Worm (Caenorhabditis elegans) whole organism, L1 larva: ENCODE results near the gene C15F1.1.
A peak's percentile ranks its signal among the peaks of the same experiment; 100 is the strongest.

Experiments used
- C16A3.4 ChIP-seq: fragments of 150-350 bp; optimal IDR thresholded peaks from 2 replicates; lab custom pipeline; 2014; ENCODE audit warnings: missing biosample characterization, missing genetic modification characterization
- C34B4.2 ChIP-seq: sonication (generic microtip); optimal IDR thresholded peaks from 2 replicates; lab custom pipeline; 2017; ENCODE audit warnings: mild to moderate bottlenecking, missing genetic modification characterization, missing compliant biosample characterization
- F16B12.6 ChIP-seq: fragments of 150-350 bp; optimal IDR thresholded peaks from 2 replicates; lab custom pipeline; 2014; ENCODE audit warnings: missing biosample characterization, missing genetic modification characterization
- Y116A8C.19 ChIP-seq: sonication (generic microtip); optimal IDR thresholded peaks from 2 replicates; lab custom pipeline; 2016; ENCODE audit warnings: missing compliant biosample characterization, missing genetic modification characterization, borderline replicate concordance
- aha-1 ChIP-seq: fragments of 150-350 bp; optimal IDR thresholded peaks from 2 replicates; lab custom pipeline; 2014; ENCODE audit warnings: missing biosample characterization, missing genetic modification characterization
- ceh-63 ChIP-seq: fragments of 200-800 bp; sonication (Bioruptor generic); optimal IDR thresholded peaks from 2 replicates; lab custom pipeline; 2018; ENCODE audit warnings: mild to moderate bottlenecking, missing genetic modification characterization, missing compliant biosample characterization
- ceh-8 ChIP-seq: fragments of 200-800 bp; sonication (Bioruptor generic); optimal IDR thresholded peaks from 2 replicates; lab custom pipeline; 2018; ENCODE audit warnings: mild to moderate bottlenecking, missing genetic modification characterization, moderate library complexity, missing compliant biosample characterization
- ceh-82 ChIP-seq, 3 experiments: fragments of 150-350 bp in 1 of 3; sonication (generic microtip) in 2 of 3; optimal IDR thresholded peaks; 2 replicates each; lab custom pipeline; 2014 to 2017; ENCODE audit warnings: missing biosample characterization in 3 of 3, missing genetic modification characterization in 3 of 3
- ceh-88 ChIP-seq: fragments of 200-800 bp; sonication (Bioruptor generic); IDR thresholded peaks from 2 replicates; pipeline ENCODE4 v1.3.6; 2022; ENCODE audit warnings: missing genetic modification characterization, missing compliant biosample characterization
- ceh-90 ChIP-seq: sonication (generic microtip); optimal IDR thresholded peaks from 2 replicates; lab custom pipeline; 2016; ENCODE audit warnings: missing genetic modification characterization, missing compliant biosample characterization
- dpl-1 ChIP-seq, 3 experiments: fragments of 150-350 bp in 2 of 3; sonication (generic microtip) in 1 of 3; optimal IDR thresholded peaks; 2 replicates each; lab custom pipeline; 2014 to 2017; ENCODE audit warnings: missing biosample characterization in 3 of 3, missing genetic modification characterization in 3 of 3, missing genetic modification reagents in 3 of 3
- efl-1 ChIP-seq, 4 experiments: fragments of 150-350 bp; optimal IDR thresholded peaks in 3 of 4; peaks in 1 of 4; 1 replicate in 1 of 4; 2 replicates in 3 of 4; lab custom pipeline; 2014; ENCODE audit warnings: missing biosample characterization in 2 of 4, missing genetic modification characterization in 2 of 4, missing genetic modification reagents in 2 of 4
- efl-3 ChIP-seq: fragments of 200-800 bp; sonication (Bioruptor generic); optimal IDR thresholded peaks from 2 replicates; lab custom pipeline; 2018; ENCODE audit warnings: mild to moderate bottlenecking, missing genetic modification characterization, missing compliant biosample characterization
- elt-3 ChIP-seq, 6 experiments: fragments of 150-350 bp in 1 of 6; sonication (generic microtip); optimal IDR thresholded peaks; 2 replicates each; lab custom pipeline; 2017 to 2018; ENCODE audit warnings: missing biosample characterization in 6 of 6, missing genetic modification characterization in 6 of 6, inconsistent platforms in 1 of 6
- ets-5 ChIP-seq: fragments of 200-800 bp; sonication (Bioruptor generic); IDR thresholded peaks from 2 replicates; pipeline ENCODE4 v1.3.6; 2022; ENCODE audit warnings: missing genetic modification characterization, missing compliant biosample characterization
- fkh-10 ChIP-seq: sonication (generic microtip); optimal IDR thresholded peaks from 2 replicates; lab custom pipeline; 2017; ENCODE audit warnings: missing biosample characterization, missing genetic modification reagents, missing genetic modification characterization
- fkh-8 ChIP-seq: sonication (generic microtip); optimal IDR thresholded peaks from 2 replicates; lab custom pipeline; 2016; ENCODE audit warnings: mild to moderate bottlenecking, missing genetic modification characterization, missing compliant biosample characterization
- fos-1 ChIP-seq: fragments of 150-350 bp; optimal IDR thresholded peaks from 2 replicates; lab custom pipeline; 2014; ENCODE audit warnings: missing biosample characterization, missing genetic modification characterization
- grh-1 ChIP-seq: fragments of 200-800 bp; sonication (Bioruptor generic); IDR thresholded peaks from 2 replicates; pipeline ENCODE4 v1.3.6; 2022; ENCODE audit warnings: missing genetic modification reagents, missing genetic modification characterization, missing compliant biosample characterization
- hpl-2 ChIP-seq: fragments of 150-350 bp; optimal IDR thresholded peaks from 2 replicates; lab custom pipeline; 2014; ENCODE audit warnings: missing biosample characterization, missing genetic modification reagents, missing genetic modification characterization
- irx-1 ChIP-seq: sonication (generic microtip); optimal IDR thresholded peaks from 2 replicates; lab custom pipeline; 2016; ENCODE audit warnings: missing genetic modification characterization, missing compliant biosample characterization
- isw-1 ChIP-seq: fragments of 200-800 bp; sonication (Bioruptor generic); IDR thresholded peaks from 2 replicates; pipeline ENCODE4 v1.3.6; 2022; ENCODE audit warnings: missing genetic modification characterization, missing compliant biosample characterization
- jun-1 ChIP-seq: fragments of 150-350 bp; optimal IDR thresholded peaks from 2 replicates; lab custom pipeline; 2014; ENCODE audit warnings: missing biosample characterization, missing genetic modification reagents, missing genetic modification characterization
- lin-14 ChIP-seq: fragments of 200-800 bp; sonication (Bioruptor generic); optimal IDR thresholded peaks from 2 replicates; lab custom pipeline; 2018; ENCODE audit warnings: mild to moderate bottlenecking, missing genetic modification characterization, moderate library complexity, missing compliant biosample characterization
- lin-15B ChIP-seq: fragments of 150-350 bp; sonication (generic microtip); optimal IDR thresholded peaks from 3 replicates; lab custom pipeline; 2014; ENCODE audit warnings: missing biosample characterization, missing genetic modification characterization
- lin-35 ChIP-seq, 2 experiments: fragments of 150-350 bp; optimal IDR thresholded peaks; 2 replicates each; lab custom pipeline; 2014; ENCODE audit warnings: missing biosample characterization in 2 of 2, missing genetic modification characterization in 2 of 2, missing genetic modification reagents in 2 of 2
- lin-39 ChIP-seq: fragments of 150-350 bp; optimal IDR thresholded peaks from 2 replicates; lab custom pipeline; 2014; ENCODE audit warnings: missing biosample characterization, missing genetic modification reagents, missing genetic modification characterization
- lir-3 ChIP-seq: sonication (generic microtip); optimal IDR thresholded peaks from 2 replicates; lab custom pipeline; 2016; ENCODE audit warnings: mild to moderate bottlenecking, missing genetic modification characterization, moderate library complexity, missing compliant biosample characterization; ENCODE audit not compliant: poor library complexity
- mdl-1 ChIP-seq, 2 experiments: fragments of 150-350 bp; optimal IDR thresholded peaks; 2 replicates each; lab custom pipeline; 2014 to 2017; ENCODE audit warnings: missing biosample characterization in 2 of 2, missing genetic modification characterization in 2 of 2, inconsistent platforms in 1 of 2
- mef-2 ChIP-seq: fragments of 150-350 bp; optimal IDR thresholded peaks from 2 replicates; lab custom pipeline; 2014; ENCODE audit warnings: missing biosample characterization, missing genetic modification characterization
- nhr-11 ChIP-seq: fragments of 150-350 bp; optimal IDR thresholded peaks from 2 replicates; lab custom pipeline; 2014; ENCODE audit warnings: missing biosample characterization, missing genetic modification characterization
- nhr-12 ChIP-seq: sonication (generic microtip); optimal IDR thresholded peaks from 2 replicates; lab custom pipeline; 2017; ENCODE audit warnings: missing biosample characterization, missing genetic modification characterization
- nhr-76 ChIP-seq: sonication (generic microtip); optimal IDR thresholded peaks from 2 replicates; lab custom pipeline; 2017; ENCODE audit warnings: missing biosample characterization, missing genetic modification characterization
- nhr-77 ChIP-seq: fragments of 150-350 bp; optimal IDR thresholded peaks from 2 replicates; lab custom pipeline; 2014; ENCODE audit warnings: missing biosample characterization, missing genetic modification characterization
- nhr-85 ChIP-seq: sonication (generic microtip); peaks from one replicate; lab custom pipeline; 2016; ENCODE audit warnings: missing genetic modification characterization, inconsistent platforms, missing compliant biosample characterization
- pag-3 ChIP-seq: sonication (generic microtip); optimal IDR thresholded peaks from 2 replicates; lab custom pipeline; 2017; ENCODE audit warnings: missing genetic modification characterization, mild to moderate bottlenecking, missing compliant biosample characterization, antibody characterized with exemption, borderline replicate concordance; ENCODE audit not compliant: insufficient read depth
- pax-3 ChIP-seq: fragments of 200-800 bp; sonication (Bioruptor generic); optimal IDR thresholded peaks from 2 replicates; lab custom pipeline; 2018; ENCODE audit warnings: mild to moderate bottlenecking, missing genetic modification characterization, moderate library complexity, missing compliant biosample characterization
- rnt-1 ChIP-seq: sonication (generic microtip); optimal IDR thresholded peaks from 2 replicates; lab custom pipeline; 2016; ENCODE audit warnings: mild to moderate bottlenecking, missing genetic modification characterization, moderate library complexity, missing compliant biosample characterization
- snpc-4 ChIP-seq: fragments of 150-350 bp; optimal IDR thresholded peaks from 2 replicates; lab custom pipeline; 2014; ENCODE audit warnings: missing biosample characterization, missing genetic modification characterization
- snu-23 ChIP-seq: sonication (generic microtip); optimal IDR thresholded peaks from 2 replicates; lab custom pipeline; 2016; ENCODE audit warnings: missing genetic modification characterization, missing compliant biosample characterization
- sox-4 ChIP-seq: sonication (generic microtip); optimal IDR thresholded peaks from 2 replicates; lab custom pipeline; 2016; ENCODE audit warnings: missing genetic modification characterization, missing compliant biosample characterization
- sptf-1 ChIP-seq: fragments of 150-350 bp; optimal IDR thresholded peaks from 2 replicates; lab custom pipeline; 2014; ENCODE audit warnings: missing biosample characterization, missing genetic modification characterization
- swsn-7 ChIP-seq: sonication (generic microtip); optimal IDR thresholded peaks from 2 replicates; lab custom pipeline; 2016; ENCODE audit warnings: missing genetic modification characterization, missing compliant biosample characterization
- tlp-1 ChIP-seq: fragments of 150-350 bp; optimal IDR thresholded peaks from 2 replicates; lab custom pipeline; 2014; ENCODE audit warnings: missing biosample characterization, missing genetic modification characterization
- unc-130 ChIP-seq: fragments of 150-350 bp; optimal IDR thresholded peaks from 2 replicates; lab custom pipeline; 2017; ENCODE audit warnings: missing biosample characterization, missing genetic modification characterization, inconsistent platforms
- unc-30 ChIP-seq: sonication (generic microtip); optimal IDR thresholded peaks from 2 replicates; lab custom pipeline; 2017; ENCODE audit warnings: missing biosample characterization, missing genetic modification characterization
- zag-1 ChIP-seq: fragments of 150-350 bp; optimal IDR thresholded peaks from 2 replicates; lab custom pipeline; 2014; ENCODE audit warnings: missing biosample characterization, missing genetic modification characterization
- ztf-11 ChIP-seq, 2 experiments: sonication (generic microtip); optimal IDR thresholded peaks; 2 replicates each; lab custom pipeline; 2016 to 2017; ENCODE audit warnings: missing genetic modification characterization in 2 of 2, missing biosample characterization in 1 of 2, missing compliant biosample characterization in 1 of 2

C15F1.1 gene

DNA sequence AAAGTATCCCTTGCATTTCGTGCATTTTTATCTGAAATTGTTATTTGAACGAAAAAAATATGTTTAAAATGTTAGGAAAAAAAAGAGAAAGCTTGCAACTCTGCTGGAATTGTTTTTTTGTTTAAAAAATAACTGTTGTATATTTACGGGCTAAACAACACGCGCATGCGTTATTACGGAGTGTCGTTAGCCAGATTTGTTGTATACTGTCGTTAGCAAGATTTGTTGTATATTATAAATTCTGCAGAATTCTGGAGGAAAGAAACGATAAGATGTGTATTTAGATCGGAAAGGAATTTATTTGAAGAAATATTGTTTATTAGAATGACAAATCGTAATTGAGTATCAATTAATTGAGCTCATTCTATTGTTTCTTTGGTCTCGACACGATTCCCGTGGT, 22.1 kb upstream of the C15F1.1 start, which contains the start of gene eif-2Bgamma (continued):
- TF ChIP-seq ceh-8 (GFP tag; lab: Kevin White, UChicago), result no peak
- TF ChIP-seq efl-1 (optimal IDR thresholded peaks at IDR 0.05; lab: Kevin White, UChicago), result peak; percentile 45 to 59
- TF ChIP-seq efl-1 (GFP tag; optimal IDR thresholded peaks at IDR 0.05 in 1 of 2; lab: Kevin White, UChicago), result peak; percentile 51 to 95
- no peak for TF ChIP-seq nhr-11 (tag; lab: Kevin White, UChicago)
- peak; percentile 85 for TF ChIP-seq snpc-4 (tag; lab: Kevin White, UChicago)
- peak; percentile 50 to 68 for TF ChIP-seq lin-35 (GFP tag; optimal IDR thresholded peaks at IDR 0.05; lab: Kevin White, UChicago)
- TF ChIP-seq ztf-11 (tag; optimal IDR thresholded peaks at IDR 0.05; lab: Kevin White, UChicago), result no peak
- TF ChIP-seq mef-2 (tag; lab: Kevin White, UChicago), result no peak
- TF ChIP-seq efl-3, result no peak
- no peak for TF ChIP-seq aha-1 (tag; lab: Kevin White, UChicago)
- TF ChIP-seq nhr-12 (tag; lab: Kevin White, UChicago), result no peak
- no peak for TF ChIP-seq pax-3 (tag; lab: Kevin White, UChicago)
- TF ChIP-seq hpl-2 (GFP tag; lab: Kevin White, UChicago), result no peak
- TF ChIP-seq F16B12.6 (tag; lab: Kevin White, UChicago), result peak; percentile 44

DNA sequence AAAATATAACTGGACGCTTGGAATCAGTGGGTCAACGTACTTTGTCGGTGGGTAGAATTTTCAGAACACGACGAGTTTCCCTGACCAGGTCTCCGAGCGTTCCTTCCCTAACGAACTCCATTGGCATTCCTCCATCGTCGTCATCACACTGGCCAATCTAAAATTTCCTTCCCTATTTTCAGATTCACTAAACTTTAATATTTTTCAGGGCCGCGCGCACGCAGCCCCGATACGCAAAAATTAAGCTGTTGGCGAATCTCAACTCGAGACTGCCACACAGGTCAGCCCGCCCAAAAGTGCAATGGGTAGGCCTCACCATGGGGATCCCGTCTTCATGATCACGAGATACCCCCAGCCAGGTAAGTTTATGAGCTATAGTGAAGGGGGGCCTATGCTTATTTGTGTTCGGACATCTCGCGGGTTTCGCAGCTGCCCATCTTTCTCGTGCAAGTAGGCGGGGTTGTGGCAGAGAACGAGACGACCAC, 21.4 kb upstream of the C15F1.1 start:
- TF ChIP-seq aha-1 (tag; lab: Kevin White, UChicago) (peak; percentile 21), sptf-1 (tag; lab: Kevin White, UChicago) (no peak), swsn-7 (tag; lab: Kevin White, UChicago) (peak; percentile 87), C16A3.4 (peak; percentile 2), fkh-8 (tag; lab: Kevin White, UChicago) (peak; percentile 64), isw-1 (GFP tag; lab: Robert Waterston, UW) (peak; percentile 48), jun-1 (peak; percentile 35), unc-130 (tag; lab: Kevin White, UChicago) (peak; percentile 5), efl-3 (peak; percentile 63), ceh-88 (peak; percentile 65; the same call in 1 of the 2 replicates), dpl-1 (GFP tag; optimal IDR thresholded peaks at IDR 0.05; lab: Kevin White, UChicago) (peak; percentile 42 to 54 (median 52)), ceh-63 (no peak), irx-1 (tag; lab: Kevin White, UChicago) (peak; percentile 66), nhr-85 (peak; percentile 89), nhr-12 (tag; lab: Kevin White, UChicago) (no peak), sox-4 (tag; lab: Kevin White, UChicago) (no peak), nhr-76 (no peak), ceh-82 (tag; optimal IDR thresholded peaks at IDR 0.05; lab: Kevin White, UChicago) (peak; percentile 53 to 77 (median 72)), lin-35 (GFP tag; optimal IDR thresholded peaks at IDR 0.05; lab: Kevin White, UChicago) (peak; percentile 41 to 65), F16B12.6 (tag; lab: Kevin White, UChicago) (peak; percentile 44), lin-14 (GFP tag; lab: Kevin White, UChicago) (peak; percentile 86), hpl-2 (GFP tag; lab: Kevin White, UChicago) (no peak), ceh-90 (tag; lab: Kevin White, UChicago) (no peak), elt-3 (tag; optimal IDR thresholded peaks at IDR 0.05; lab: Kevin White, UChicago) (peak in 1 of 6 experiments; percentile 29), pag-3 (tag; lab: Kevin White, UChicago) (no peak), grh-1 (GFP tag; lab: Robert Waterston, UW) (peak; percentile 73), tlp-1 (no peak), zag-1 (tag; lab: Kevin White, UChicago) (no peak), lin-15B (tag; lab: Kevin White, UChicago) (peak; percentile 35), ztf-11 (tag; optimal IDR thresholded peaks at IDR 0.05; lab: Kevin White, UChicago) (peak in 1 of 2 experiments; percentile 71), nhr-77 (tag; lab: Kevin White, UChicago) (peak; percentile 81), mdl-1 (tag; optimal IDR thresholded peaks at IDR 0.05; lab: Kevin White, UChicago) (peak; percentile 54), fkh-10 (GFP tag; lab: Kevin White, UChicago) (peak; percentile 21), snu-23 (GFP tag; lab: Kevin White, UChicago) (peak; percentile 86), snpc-4 (tag; lab: Kevin White, UChicago) (peak; percentile 98), Y116A8C.19 (no peak), fos-1 (tag; lab: Kevin White, UChicago) (peak; percentile 65), unc-30 (no peak), ets-5 (GFP tag; lab: Robert Waterston, UW) (0 out of 2 replicates have a peak, but pooled peaks have one; percentile 30), lin-39 (tag; lab: Kevin White, UChicago) (peak; percentile 81), C34B4.2 (tag; lab: Kevin White, UChicago) (no peak), rnt-1 (tag; lab: Kevin White, UChicago) (peak; percentile 93), lir-3 (tag; lab: Kevin White, UChicago) (peak; percentile 38)
